Fruit fly (Drosophila melanogaster) whole organism: Measurements from ENCODE around the gene Rrp40.

Experiments
- Dll ChIP-seq: fragments of >200 bp; optimal IDR thresholded peaks from 2 replicates; lab custom pipeline; 2017
- pan ChIP-seq: fragments of >200 bp; optimal IDR thresholded peaks from 2 replicates; lab custom pipeline; 2017

DNA sequence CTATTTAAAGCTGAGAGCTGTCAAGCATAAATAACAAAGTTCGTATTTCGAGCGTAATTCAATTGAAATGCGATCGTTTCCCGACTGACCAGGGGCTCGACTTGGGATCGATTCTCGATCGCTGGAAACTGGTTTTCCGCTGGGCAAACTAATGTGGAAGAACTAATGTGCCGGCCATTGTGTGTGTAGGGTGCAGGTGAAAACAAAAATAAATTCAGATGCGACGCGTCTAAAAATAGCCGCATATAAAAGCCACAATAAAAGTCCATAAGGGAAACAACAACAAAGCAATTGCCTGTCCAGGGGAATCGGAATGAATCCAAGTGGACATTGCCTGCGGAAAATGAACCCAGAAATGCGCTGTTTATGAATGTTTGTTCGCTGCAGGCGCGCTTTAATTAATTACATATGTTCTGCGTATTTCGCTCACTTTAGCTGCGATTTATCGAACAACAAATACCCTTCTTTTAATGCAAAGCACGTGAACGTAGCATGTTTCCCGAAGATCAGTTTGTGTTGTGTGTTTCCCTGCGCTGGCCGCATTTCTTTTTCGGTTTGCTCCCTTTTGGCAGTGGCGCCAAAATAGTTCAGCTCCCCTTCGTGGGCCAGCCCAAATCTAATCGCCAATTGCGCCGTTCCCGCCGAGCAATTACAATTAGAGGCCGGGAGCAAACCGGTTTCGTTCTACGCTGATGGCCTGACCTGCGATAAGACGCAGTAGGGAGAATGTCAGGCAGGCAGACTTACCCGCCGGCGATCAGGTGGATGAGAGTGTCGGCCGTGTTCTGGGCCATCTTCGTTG, 5.2 kb upstream of the Rrp40 start:
- TF ChIP-seq Dll (lab: Kevin White, UChicago) (no peak), pan (no peak)
